Worm (Caenorhabditis elegans) whole organism, L3 larva: ENCODE data around the gene M163.5.

Experiments
- elt-3 ChIP-seq, 3 experiments: fragments of 150-350 bp in 1 of 3; sonication (generic microtip) in 2 of 3; optimal IDR thresholded peaks; 2 replicates in 2 of 3; 4 replicates in 1 of 3; lab custom pipeline; 2014 to 2017; ENCODE audit warnings: missing biosample characterization in 3 of 3, missing genetic modification characterization in 3 of 3
- fos-1 ChIP-seq: fragments of 150-350 bp; optimal IDR thresholded peaks from 2 replicates; lab custom pipeline; 2014; ENCODE audit warnings: missing biosample characterization, missing genetic modification characterization
- hmg-11 ChIP-seq: sonication (generic microtip); optimal IDR thresholded peaks from 2 replicates; lab custom pipeline; 2016; ENCODE audit warnings: missing genetic modification characterization, missing compliant biosample characterization
- lin-39 ChIP-seq: fragments of 150-350 bp; optimal IDR thresholded peaks from 2 replicates; lab custom pipeline; 2018; ENCODE audit warnings: missing biosample characterization, missing genetic modification reagents, missing genetic modification characterization
- mdl-1 ChIP-seq: fragments of 150-350 bp; optimal IDR thresholded peaks from 2 replicates; lab custom pipeline; 2014; ENCODE audit warnings: missing biosample characterization, missing genetic modification characterization
- nhr-11 ChIP-seq: fragments of 150-350 bp; optimal IDR thresholded peaks from 2 replicates; lab custom pipeline; 2014; ENCODE audit warnings: missing biosample characterization, missing genetic modification characterization
- nhr-237 ChIP-seq: fragments of 150-350 bp; optimal IDR thresholded peaks from 2 replicates; lab custom pipeline; 2014; ENCODE audit warnings: missing biosample characterization, missing genetic modification characterization
- nhr-25 ChIP-seq: sonication (generic microtip); optimal IDR thresholded peaks from 2 replicates; lab custom pipeline; 2017; ENCODE audit warnings: missing biosample characterization, missing genetic modification characterization
- pha-4 ChIP-seq: fragments of 150-350 bp; optimal IDR thresholded peaks from 2 replicates; lab custom pipeline; 2014; ENCODE audit warnings: missing biosample characterization, missing genetic modification reagents, missing genetic modification characterization
- unc-62 ChIP-seq: fragments of 150-350 bp; sonication (generic microtip); optimal IDR thresholded peaks from 4 replicates; lab custom pipeline; 2014; ENCODE audit warnings: missing biosample characterization, missing genetic modification reagents, missing genetic modification characterization
- zag-1 ChIP-seq: fragments of 150-350 bp; optimal IDR thresholded peaks from 2 replicates; lab custom pipeline; 2014; ENCODE audit warnings: missing biosample characterization, missing genetic modification characterization
- ztf-4 ChIP-seq: fragments of 150-350 bp; optimal IDR thresholded peaks from 2 replicates; lab custom pipeline; 2014; ENCODE audit warnings: missing biosample characterization, missing genetic modification characterization

ce11 chrX:14503800-14504550, 30.1 kb downstream of the M163.5 start, which contains the start of gene M163.1:
- TF ChIP-seq unc-62 (GFP tag; lab: Kevin White, UChicago) (no peak), ztf-4 (no peak), pha-4 (tag; lab: Kevin White, UChicago) (no peak), hmg-11 (tag; lab: Kevin White, UChicago) (no peak), mdl-1 (tag; lab: Kevin White, UChicago) (peak; percentile 21), lin-39 (tag; lab: Kevin White, UChicago) (peak; percentile 16), fos-1 (tag; lab: Kevin White, UChicago) (no peak), elt-3 (tag; optimal IDR thresholded peaks at IDR 0.05; lab: Kevin White, UChicago) (no peak), nhr-25 (tag; lab: Kevin White, UChicago) (peak; percentile 55), zag-1 (tag; lab: Kevin White, UChicago) (no peak), nhr-237 (tag; lab: Kevin White, UChicago) (no peak), nhr-11 (tag; lab: Kevin White, UChicago) (no peak)
